Worm (Caenorhabditis elegans): ENCODE measurements around the gene C24H10.3.

The C24H10.3 gene

DNA sequence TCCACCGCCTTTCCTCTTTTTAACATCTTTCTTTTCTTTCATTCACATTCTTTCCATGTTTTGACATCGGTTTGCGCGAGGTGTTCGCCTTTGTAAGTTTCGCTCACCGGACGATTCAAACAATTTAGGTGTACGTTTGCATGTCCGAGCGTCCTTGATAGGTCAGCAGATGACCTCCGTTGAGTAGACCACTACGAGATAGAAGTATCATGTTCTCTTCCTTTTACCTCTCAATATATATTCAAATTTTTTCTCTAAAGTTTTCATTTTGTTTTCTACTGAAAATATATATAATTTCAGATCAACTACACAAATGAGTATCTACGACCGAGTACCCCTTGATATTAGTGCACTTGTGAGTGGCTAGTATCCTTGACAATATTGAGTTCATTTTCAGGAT is at the start of gene C24H10.3:
Gene C24H10.3, plus strand, starts transcription at position 301 of the 400 bp plus-strand sequence.
- no peak for TF ChIP-seq ZK546.5 (tag; optimal IDR thresholded peaks at IDR 0.05)

DNA sequence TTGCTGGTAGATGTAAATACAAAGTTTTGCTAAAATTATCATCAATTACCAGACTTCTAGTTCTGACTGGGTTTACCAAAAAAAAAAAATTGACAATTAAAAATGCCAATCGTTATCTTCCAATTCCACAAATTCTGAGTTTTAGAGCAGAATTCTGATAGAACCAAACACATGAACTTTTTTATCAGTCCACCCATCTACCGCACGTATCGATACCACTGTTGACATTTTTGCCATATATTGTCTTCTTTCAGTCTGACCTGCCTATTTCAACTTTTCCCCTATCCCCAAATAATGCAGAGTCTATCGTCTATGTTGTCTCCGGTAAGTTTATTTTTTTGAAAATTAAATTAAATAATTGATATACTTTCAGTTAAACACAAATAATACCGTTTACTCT is 47.0 kb upstream of the C24H10.3 start, which contains the start of gene ZC449.7:
Gene ZC449.7, plus strand, starts transcription at position 249 of the 400 bp plus-strand sequence.
- TF ChIP-seq sdz-12 (GFP tag; optimal IDR thresholded peaks at IDR 0.05) (no peak), daf-16 (GFP tag; optimal IDR thresholded peaks at IDR 0.05) (no peak), daf-16 (tag; optimal IDR thresholded peaks at IDR 0.05) (peak; percentile 54), dmd-6 (GFP tag; IDR thresholded peaks at IDR 0.05) (peak; percentile 30; the same call in 1 of the 2 replicates), cey-2 (tag; optimal IDR thresholded peaks at IDR 0.05; ENCODE audit: borderline replicate concordance, insufficient read depth) (no peak), aha-1 (tag) (peak; percentile 59), nhr-28 (tag; optimal IDR thresholded peaks at IDR 0.05) (peak; percentile 19), pqm-1 (tag; optimal IDR thresholded peaks at IDR 0.05) (peak; percentile 24)

DNA sequence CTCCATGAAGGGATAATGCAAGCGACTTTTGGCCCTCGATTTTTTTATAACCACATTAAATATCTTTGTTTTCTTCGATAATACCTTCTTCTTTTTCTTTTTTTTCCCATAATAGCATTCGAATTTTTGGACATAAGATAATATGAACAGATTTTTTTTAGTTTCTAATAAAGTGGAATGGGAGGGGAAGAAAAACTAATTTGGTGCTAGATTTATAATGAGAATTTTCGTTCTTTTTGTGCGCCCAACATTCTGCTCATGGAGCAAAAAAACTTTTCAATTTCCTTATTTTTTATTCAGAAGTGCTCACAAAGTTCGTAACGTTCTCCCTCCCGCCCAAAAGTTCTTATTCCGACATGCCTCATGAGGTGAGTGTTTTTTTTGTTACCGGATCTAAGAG is 45.1 kb upstream of the C24H10.3 start, which contains the start of gene ZC449.8:
Gene ZC449.8, plus strand, starts transcription at position 301 of the 400 bp plus-strand sequence.
- TF ChIP-seq unc-39 (tag; optimal IDR thresholded peaks at IDR 0.05) (no peak), madf-5 (GFP tag; IDR thresholded peaks at IDR 0.05) (no peak), spr-1 (tag; optimal IDR thresholded peaks at IDR 0.05) (no peak), F49E8.2 (tag; optimal IDR thresholded peaks at IDR 0.05; ENCODE audit: borderline replicate concordance) (no peak), F26F4.8 (GFP tag; conservative IDR thresholded peaks at IDR 0.05) (no peak), lir-3 (tag; optimal IDR thresholded peaks at IDR 0.05) (no peak), arid-1 (GFP tag; conservative IDR thresholded peaks at IDR 0.05) (no peak), fos-1 (tag; optimal IDR thresholded peaks at IDR 0.05) (no peak), lin-15B (tag; optimal IDR thresholded peaks at IDR 0.05) (no peak), php-3 (GFP tag; IDR thresholded peaks at IDR 0.05) (no peak), ceh-82 (tag; optimal IDR thresholded peaks at IDR 0.05) (no peak), egl-43 (GFP tag; IDR thresholded peaks at IDR 0.05) (no peak)

DNA sequence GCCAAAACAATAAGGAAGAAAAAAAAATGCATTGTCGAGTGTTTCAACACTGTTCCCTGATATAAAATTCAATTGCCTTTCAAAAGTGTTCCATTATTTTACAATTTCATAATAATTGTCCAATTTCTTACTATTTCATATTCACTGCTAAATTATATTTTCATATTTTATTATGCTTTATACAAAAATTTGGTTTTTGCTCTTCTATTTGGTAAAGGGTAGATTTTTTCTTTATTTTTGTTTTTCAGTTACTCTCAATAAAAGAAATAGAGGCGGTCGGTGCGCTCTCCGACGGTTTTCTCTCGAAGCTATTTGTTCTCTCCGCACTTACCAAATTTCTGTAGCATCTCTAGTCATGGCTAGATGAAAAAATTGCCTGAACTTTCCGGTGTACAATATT is 43.3 kb upstream of the C24H10.3 start, which contains the start of gene sek-3:
Gene sek-3, plus strand, starts transcription at position 301 of the 400 bp plus-strand sequence.
- TF ChIP-seq Y5F2A.4 (GFP tag; optimal IDR thresholded peaks at IDR 0.05) (no peak), ama-1 (optimal IDR thresholded peaks at IDR 0.05) (no peak), D1046.2 (GFP tag; IDR thresholded peaks at IDR 0.05) (no peak), nhr-25 (tag; optimal IDR thresholded peaks at IDR 0.05; ENCODE audit: borderline replicate concordance, insufficient read depth) (no peak), unc-39 (tag; optimal IDR thresholded peaks at IDR 0.05) (no peak)

DNA sequence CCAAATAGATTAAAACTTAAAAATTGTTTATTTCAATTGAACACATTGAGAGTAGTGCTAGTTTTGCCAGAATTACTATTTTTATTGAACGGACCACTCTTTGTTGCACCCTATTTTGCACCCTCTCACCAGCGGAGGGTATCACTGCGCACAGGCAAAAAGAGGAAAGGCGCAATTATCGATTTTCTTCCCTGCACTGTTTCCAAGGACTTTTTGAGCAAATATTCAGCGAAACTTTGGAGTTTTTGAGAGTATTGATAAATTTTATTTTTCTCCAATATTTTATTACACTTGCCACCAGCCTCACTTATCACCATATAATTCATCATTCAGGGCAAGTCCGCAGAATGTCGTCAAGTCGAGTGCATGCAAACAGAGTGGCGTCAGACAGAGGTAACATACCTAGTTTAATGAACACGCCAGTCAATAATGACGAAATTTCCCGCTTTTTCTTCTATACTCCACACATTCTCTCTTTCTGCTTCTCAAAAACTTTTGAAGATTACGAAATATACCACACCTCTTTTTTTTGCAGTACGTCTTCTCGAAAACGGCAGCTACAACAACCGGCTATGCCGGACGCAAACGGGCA is 42.7 kb upstream of the C24H10.3 start:
- TF ChIP-seq zip-2 (tag; optimal IDR thresholded peaks at IDR 0.05) (no peak), dpl-1 (GFP tag; optimal IDR thresholded peaks at IDR 0.05) (peak; percentile 10), ceh-44 (GFP tag; IDR thresholded peaks at IDR 0.05) (no peak), F44E2.7 (GFP tag; IDR thresholded peaks at IDR 0.05) (no peak), set-16 (GFP tag; IDR thresholded peaks at IDR 0.05) (no peak), ZK337.2 (GFP tag; IDR thresholded peaks at IDR 0.05) (no peak), daf-16 (GFP tag; optimal IDR thresholded peaks at IDR 0.05) (no peak), daf-16 (tag; optimal IDR thresholded peaks at IDR 0.05) (peak; percentile 71), nhr-11 (tag; optimal IDR thresholded peaks at IDR 0.05) (peak; percentile 23), nhr-28 (tag; optimal IDR thresholded peaks at IDR 0.05) (peak; percentile 20), lin-13 (GFP tag; optimal IDR thresholded peaks at IDR 0.05) (peak; percentile 30), F10B5.3 (tag; optimal IDR thresholded peaks at IDR 0.05) (no peak), mdl-1 (tag; optimal IDR thresholded peaks at IDR 0.05) (no peak), F37D6.2 (tag; optimal IDR thresholded peaks at IDR 0.05) (no peak), hlh-11 (tag; optimal IDR thresholded peaks at IDR 0.05) (peak; percentile 53), zag-1 (tag; optimal IDR thresholded peaks at IDR 0.05) (no peak), sdz-12 (GFP tag; optimal IDR thresholded peaks at IDR 0.05) (no peak), lin-1 (GFP tag; IDR thresholded peaks at IDR 0.05) (no peak), nhr-237 (tag; optimal IDR thresholded peaks at IDR 0.05) (no peak), gei-8 (GFP tag; optimal IDR thresholded peaks at IDR 0.05) (no peak), T26A8.4 (GFP tag; IDR thresholded peaks at IDR 0.05) (no peak), daf-8 (GFP tag; IDR thresholded peaks at IDR 0.05) (no peak), php-3 (GFP tag; IDR thresholded peaks at IDR 0.05) (peak; percentile 87), dmd-6 (GFP tag; IDR thresholded peaks at IDR 0.05) (peak; percentile 47; the same call in 1 of the 2 replicates), tag-97 (GFP tag; IDR thresholded peaks at IDR 0.05) (no peak)
